Fruit fly (Drosophila melanogaster): ENCODE data around the gene NijA.

NijA gene

dm6 chr3L:10712005-10712404 is 15.3 kb upstream of the NijA start:
- no peak for TF ChIP-seq psq (optimal IDR thresholded peaks at IDR 0.05)
- TF ChIP-seq usp (GFP tag; optimal IDR thresholded peaks at IDR 0.05), result no peak
- no peak for TF ChIP-seq EcR (GFP tag; optimal IDR thresholded peaks at IDR 0.05)
- no peak for TF ChIP-seq pan (optimal IDR thresholded peaks at IDR 0.05)
- no peak for TF ChIP-seq CG8478 (optimal IDR thresholded peaks at IDR 0.05)

DNA sequence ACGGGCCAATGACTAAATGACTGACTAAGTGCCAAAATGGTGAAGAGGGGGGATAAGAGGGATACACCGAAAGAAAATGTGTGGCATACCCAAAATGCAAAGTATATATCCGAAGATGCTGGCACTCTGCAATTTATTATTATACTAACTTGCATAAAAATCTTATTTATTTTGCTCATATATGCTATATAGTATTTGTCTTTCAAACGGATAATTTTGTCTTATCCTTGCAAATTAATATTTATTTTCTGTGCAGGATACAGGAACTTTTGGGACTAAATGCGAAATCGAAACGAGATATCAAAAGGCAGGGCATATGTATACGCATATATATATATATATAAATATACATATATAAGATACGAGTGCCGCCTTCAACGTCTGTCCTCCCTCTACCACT is 14.7 kb upstream of the NijA start:
- TF ChIP-seq pan (optimal IDR thresholded peaks at IDR 0.05) (no peak), psq (optimal IDR thresholded peaks at IDR 0.05) (no peak), EcR (GFP tag; optimal IDR thresholded peaks at IDR 0.05) (no peak), CG8478 (optimal IDR thresholded peaks at IDR 0.05) (no peak), usp (GFP tag; optimal IDR thresholded peaks at IDR 0.05) (no peak), Dll (optimal IDR thresholded peaks at IDR 0.05) (no peak)

- TF ChIP-seq pan (optimal IDR thresholded peaks at IDR 0.05), result no peak
- no peak for TF ChIP-seq usp (GFP tag; optimal IDR thresholded peaks at IDR 0.05)
- TF ChIP-seq CG8478 (optimal IDR thresholded peaks at IDR 0.05), result no peak
- no peak for TF ChIP-seq psq (optimal IDR thresholded peaks at IDR 0.05)
- TF ChIP-seq Dll (optimal IDR thresholded peaks at IDR 0.05), result no peak
- no peak for TF ChIP-seq EcR (GFP tag; optimal IDR thresholded peaks at IDR 0.05)
These were observed 12.5 kb upstream of the NijA start for dm6 chr3L:10709132-10709531.

DNA sequence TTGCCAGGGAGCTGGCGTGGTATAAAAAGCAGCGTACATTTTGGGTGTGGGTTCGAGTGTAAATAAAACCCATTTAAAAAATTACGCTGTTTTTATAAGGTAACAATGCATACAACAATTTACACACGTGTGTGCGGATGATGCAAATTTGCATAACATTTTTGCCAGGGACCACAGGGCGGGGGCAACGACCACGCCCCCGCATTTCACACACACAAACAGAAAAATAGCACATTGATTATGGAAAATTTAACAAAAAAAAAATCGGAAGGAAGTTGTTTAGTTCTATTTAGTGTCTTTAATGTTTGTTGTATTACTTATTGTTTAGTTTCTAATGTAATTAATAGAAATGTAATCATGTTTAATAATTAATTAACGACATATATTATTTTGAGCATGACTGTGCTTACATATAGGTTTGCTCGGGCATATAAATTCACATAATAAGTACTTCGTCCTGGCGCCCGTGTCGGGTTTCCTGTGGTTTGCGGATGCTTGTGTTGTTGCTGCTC is 7.9 kb upstream of the NijA start:
- TF ChIP-seq psq (optimal IDR thresholded peaks at IDR 0.05), result no peak
- TF ChIP-seq CG8478 (optimal IDR thresholded peaks at IDR 0.05), result no peak
- TF ChIP-seq usp (GFP tag; optimal IDR thresholded peaks at IDR 0.05), result no peak
- TF ChIP-seq Dll (optimal IDR thresholded peaks at IDR 0.05), result no peak
- TF ChIP-seq EcR (GFP tag; optimal IDR thresholded peaks at IDR 0.05), result no peak
- TF ChIP-seq pan (optimal IDR thresholded peaks at IDR 0.05), result no peak

- TF ChIP-seq usp (GFP tag; optimal IDR thresholded peaks at IDR 0.05), result no peak
- no peak for TF ChIP-seq Dll (optimal IDR thresholded peaks at IDR 0.05)
- TF ChIP-seq psq (optimal IDR thresholded peaks at IDR 0.05), result no peak
- no peak for TF ChIP-seq pan (optimal IDR thresholded peaks at IDR 0.05)
- TF ChIP-seq EcR (GFP tag; optimal IDR thresholded peaks at IDR 0.05), result no peak
- no peak for TF ChIP-seq CG8478 (optimal IDR thresholded peaks at IDR 0.05)
These were observed 5.5 kb upstream of the NijA start for dm6 chr3L:10702216-10702615.

- TF ChIP-seq usp (GFP tag; optimal IDR thresholded peaks at IDR 0.05) (no peak), EcR (GFP tag; optimal IDR thresholded peaks at IDR 0.05) (no peak), Dll (optimal IDR thresholded peaks at IDR 0.05) (no peak), pan (optimal IDR thresholded peaks at IDR 0.05) (no peak)
These were observed 1.5 kb upstream of the NijA start for dm6 chr3L:10698182-10698581.

- TF ChIP-seq EcR (GFP tag; optimal IDR thresholded peaks at IDR 0.05), result no peak
- no peak for TF ChIP-seq CG8478 (optimal IDR thresholded peaks at IDR 0.05)
- no peak for TF ChIP-seq Dll (optimal IDR thresholded peaks at IDR 0.05)
- no peak for TF ChIP-seq pan (optimal IDR thresholded peaks at IDR 0.05)
- no peak for TF ChIP-seq psq (optimal IDR thresholded peaks at IDR 0.05)
- TF ChIP-seq usp (GFP tag; optimal IDR thresholded peaks at IDR 0.05), result no peak
These were observed 889 bp upstream of the NijA start for dm6 chr3L:10697413-10698118.

DNA sequence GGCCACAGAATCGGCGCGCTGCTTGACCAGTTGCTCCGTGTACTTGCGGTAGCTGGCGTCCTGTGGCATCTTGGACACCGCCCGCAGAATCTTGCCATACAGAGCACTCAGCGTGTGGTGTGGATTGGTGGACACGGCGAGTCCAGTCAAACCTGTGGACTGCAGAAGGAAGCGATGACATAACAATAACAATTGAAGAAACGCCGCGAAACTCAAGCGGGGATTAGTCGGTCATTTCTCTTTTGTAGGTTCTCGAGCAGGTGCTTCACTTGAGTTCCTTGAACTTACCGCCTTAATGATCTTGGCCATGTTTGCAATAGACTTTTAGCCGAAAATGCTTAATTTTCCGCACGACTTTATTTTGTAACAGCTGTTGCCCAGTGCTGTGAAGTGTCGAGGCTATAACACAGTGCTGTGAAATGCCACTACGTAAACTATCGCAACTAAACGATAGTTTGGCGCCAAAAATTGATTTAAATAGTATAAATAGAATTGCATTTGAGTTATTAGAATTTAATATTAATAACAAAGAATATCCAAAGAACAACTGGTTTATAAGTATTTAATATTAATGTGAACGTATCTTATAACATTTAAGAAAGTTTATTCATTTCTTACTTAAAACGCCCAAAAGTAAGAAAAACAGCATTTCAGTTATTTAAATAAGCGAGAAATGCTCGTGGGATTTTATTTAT is 2.8 kb downstream of the NijA start, which contains the start of gene ND-13B:
Gene ND-13B, minus strand, starts transcription at position 400 of the 695 bp plus-strand sequence.
- TF ChIP-seq psq (optimal IDR thresholded peaks at IDR 0.05), result no peak
- TF ChIP-seq Dll (optimal IDR thresholded peaks at IDR 0.05), result no peak
- TF ChIP-seq pan (optimal IDR thresholded peaks at IDR 0.05), result no peak

- TF ChIP-seq EcR (GFP tag; optimal IDR thresholded peaks at IDR 0.05), result no peak
- TF ChIP-seq usp (GFP tag; optimal IDR thresholded peaks at IDR 0.05), result no peak
- no peak for TF ChIP-seq CG8478 (optimal IDR thresholded peaks at IDR 0.05)
- TF ChIP-seq pan (optimal IDR thresholded peaks at IDR 0.05), result no peak
- TF ChIP-seq Dll (optimal IDR thresholded peaks at IDR 0.05), result no peak
- no peak for TF ChIP-seq psq (optimal IDR thresholded peaks at IDR 0.05)
These were observed 4.0 kb downstream of the NijA start, which contains the start of gene CG33493 for dm6 chr3L:10692459-10693217. Gene CG33493 (minus strand): TSS chr3L:10693167.

DNA sequence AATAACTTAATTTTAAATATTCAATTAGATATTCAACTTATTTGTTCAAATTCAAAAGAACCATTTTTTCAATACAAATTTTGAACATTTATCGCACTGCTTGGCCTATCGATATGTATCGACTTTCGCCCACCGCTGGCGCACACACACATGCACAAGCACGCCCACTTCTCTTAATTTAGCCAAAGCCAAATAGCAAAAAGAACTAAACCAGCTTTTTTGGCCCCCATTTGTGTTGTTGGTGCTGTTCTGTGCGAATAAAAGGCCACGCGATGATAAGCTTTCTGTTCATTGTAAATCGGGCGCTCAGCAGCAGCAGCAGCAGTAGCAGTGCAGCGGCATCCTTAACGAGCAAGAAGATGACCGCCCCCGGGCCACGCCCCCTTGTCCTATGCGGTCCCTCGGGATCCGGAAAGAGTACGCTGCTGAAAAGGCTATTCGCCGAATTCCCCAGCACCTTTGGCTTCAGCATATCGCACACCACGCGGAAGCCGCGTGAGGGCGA is 5.7 kb downstream of the NijA start, which contains the start of gene CG11811:
Gene CG11811, plus strand, starts transcription at position 121 of the 505 bp plus-strand sequence.
- TF ChIP-seq Dll (optimal IDR thresholded peaks at IDR 0.05), result no peak
- TF ChIP-seq CG8478 (optimal IDR thresholded peaks at IDR 0.05), result no peak
- no peak for TF ChIP-seq psq (optimal IDR thresholded peaks at IDR 0.05)
- TF ChIP-seq EcR (GFP tag; optimal IDR thresholded peaks at IDR 0.05), result no peak
- no peak for TF ChIP-seq pan (optimal IDR thresholded peaks at IDR 0.05)
- TF ChIP-seq usp (GFP tag; optimal IDR thresholded peaks at IDR 0.05), result no peak

dm6 chr3L:10686625-10687024 is 10.1 kb downstream of the NijA start:
- TF ChIP-seq psq (optimal IDR thresholded peaks at IDR 0.05), result no peak
- TF ChIP-seq CG8478 (optimal IDR thresholded peaks at IDR 0.05), result no peak
- no peak for TF ChIP-seq pan (optimal IDR thresholded peaks at IDR 0.05)
- no peak for TF ChIP-seq usp (GFP tag; optimal IDR thresholded peaks at IDR 0.05)
- no peak for TF ChIP-seq Dll (optimal IDR thresholded peaks at IDR 0.05)
- no peak for TF ChIP-seq EcR (GFP tag; optimal IDR thresholded peaks at IDR 0.05)
